Fruit fly (Drosophila melanogaster) whole organism, embryonic: Measurements from ENCODE around the gene dgt2.
A peak's percentile ranks its signal among the peaks of the same experiment; 100 is the strongest.

Experiments used
- Aef1 ChIP-seq: fragments of 200-800 bp; sonication (Bioruptor generic); IDR thresholded peaks from 3 replicates; pipeline ENCODE4 v1.3.6; 2022; ENCODE audit warnings: missing biosample characterization, missing genetic modification characterization
- Antp ChIP-seq: fragments of 200-800 bp; sonication (Bioruptor generic); optimal IDR thresholded peaks from 3 replicates; lab custom pipeline; 2016; ENCODE audit warnings: missing biosample characterization, missing genetic modification characterization
- B-H2 ChIP-seq: fragments of 200-800 bp; sonication (Bioruptor generic); optimal IDR thresholded peaks from 2 replicates; lab custom pipeline; 2018; ENCODE audit warnings: missing biosample characterization, mild to moderate bottlenecking, missing genetic modification characterization
- Bdp1 ChIP-seq: fragments of 200-800 bp; sonication (Bioruptor generic); optimal IDR thresholded peaks from 3 replicates; lab custom pipeline; 2016; ENCODE audit warnings: missing biosample characterization, missing genetic modification characterization
- CG10274 ChIP-seq: fragments of 200-800 bp; sonication (Bioruptor generic); optimal IDR thresholded peaks from 3 replicates; lab custom pipeline; 2017; ENCODE audit warnings: missing biosample characterization, mild to moderate bottlenecking, missing genetic modification characterization
- CG10431 ChIP-seq: fragments of 200-800 bp; sonication (Bioruptor generic); optimal IDR thresholded peaks from 3 replicates; lab custom pipeline; 2018; ENCODE audit warnings: missing biosample characterization, mild to moderate bottlenecking, missing genetic modification characterization
- CG10959 ChIP-seq: fragments of 200-800 bp; sonication (Bioruptor generic); IDR thresholded peaks from 2 replicates; pipeline ENCODE4 v1.3.6; 2022; ENCODE audit warnings: missing biosample characterization, missing genetic modification characterization
- CG12236 ChIP-seq: fragments of 200-800 bp; sonication (Bioruptor generic); optimal IDR thresholded peaks from 2 replicates; lab custom pipeline; 2016; ENCODE audit warnings: missing biosample characterization, missing genetic modification characterization
- CG14965 ChIP-seq: fragments of 200-800 bp; sonication (Bioruptor generic); optimal IDR thresholded peaks from 2 replicates; lab custom pipeline; 2016; ENCODE audit warnings: missing biosample characterization, missing genetic modification characterization, borderline replicate concordance
- CG15696 ChIP-seq: fragments of 200-800 bp; sonication (Bioruptor generic); optimal IDR thresholded peaks from 2 replicates; lab custom pipeline; 2019; ENCODE audit warnings: missing biosample characterization, mild to moderate bottlenecking, missing genetic modification characterization, moderate library complexity
- CG18619 ChIP-seq: fragments of 200-800 bp; sonication (Bioruptor generic); optimal IDR thresholded peaks from 3 replicates; lab custom pipeline; 2017; ENCODE audit warnings: missing biosample characterization, mild to moderate bottlenecking, missing genetic modification characterization
- CG2116 ChIP-seq: fragments of 200-800 bp; sonication (Bioruptor generic); optimal IDR thresholded peaks from 3 replicates; lab custom pipeline; 2018; ENCODE audit warnings: missing biosample characterization, mild to moderate bottlenecking, missing genetic modification characterization
- CG3065 ChIP-seq: fragments of 200-800 bp; sonication (Bioruptor generic); optimal IDR thresholded peaks from 2 replicates; lab custom pipeline; 2016; ENCODE audit warnings: missing biosample characterization, missing genetic modification characterization
- CG31224 ChIP-seq: fragments of 200-800 bp; sonication (Bioruptor generic); IDR thresholded peaks from 2 replicates; pipeline ENCODE4 v1.3.6; 2022; ENCODE audit warnings: missing biosample characterization, missing genetic modification characterization
- CG4360 ChIP-seq: fragments of 200-800 bp; sonication (Bioruptor generic); IDR thresholded peaks from 2 replicates; pipeline ENCODE4 v1.3.6; 2022; ENCODE audit warnings: missing biosample characterization, missing genetic modification characterization
- CG5953 ChIP-seq: fragments of 200-800 bp; sonication (Bioruptor generic); IDR thresholded peaks from 2 replicates; pipeline ENCODE4 v1.3.6; 2022; ENCODE audit warnings: missing biosample characterization, missing genetic modification characterization
- CG9817 ChIP-seq: fragments of 200-800 bp; sonication (Bioruptor generic); optimal IDR thresholded peaks from 2 replicates; lab custom pipeline; 2018; ENCODE audit warnings: missing biosample characterization, mild to moderate bottlenecking, missing genetic modification characterization, moderate library complexity
- CG9876 ChIP-seq: fragments of 200-800 bp; sonication (Bioruptor generic); optimal IDR thresholded peaks from 2 replicates; lab custom pipeline; 2016; ENCODE audit warnings: missing biosample characterization, missing genetic modification characterization
- CG9932 ChIP-seq: fragments of 200-800 bp; sonication (Bioruptor generic); IDR thresholded peaks from 2 replicates; pipeline ENCODE4 v1.3.6; 2022; ENCODE audit warnings: missing biosample characterization, missing genetic modification characterization
- CHES-1-like ChIP-seq: fragments of 200-800 bp; sonication (Bioruptor generic); optimal IDR thresholded peaks from 2 replicates; lab custom pipeline; 2016; ENCODE audit warnings: missing biosample characterization, missing genetic modification characterization
- CoRest ChIP-seq: fragments of 200-800 bp; sonication (Bioruptor generic); optimal IDR thresholded peaks from 3 replicates; lab custom pipeline; 2018; ENCODE audit warnings: missing biosample characterization, mild to moderate bottlenecking, missing genetic modification characterization, moderate library complexity
- Dref ChIP-seq: fragments of 200-800 bp; sonication (Bioruptor generic); IDR thresholded peaks from 2 replicates; pipeline ENCODE4 v1.3.6; 2022; ENCODE audit warnings: missing biosample characterization, missing genetic modification characterization
- Fer3 ChIP-seq: fragments of 200-800 bp; sonication (Bioruptor generic); optimal IDR thresholded peaks from 2 replicates; lab custom pipeline; 2018; ENCODE audit warnings: missing biosample characterization, mild to moderate bottlenecking, missing genetic modification characterization, moderate library complexity
- Gsc ChIP-seq: fragments of 200-800 bp; sonication (Bioruptor generic); IDR thresholded peaks from 2 replicates; pipeline ENCODE4 v1.3.6; 2022; ENCODE audit warnings: missing biosample characterization, missing genetic modification characterization
- HLH3B ChIP-seq: fragments of 200-800 bp; sonication (Bioruptor generic); IDR thresholded peaks from 2 replicates; pipeline ENCODE4 v1.3.6; 2022; ENCODE audit warnings: missing biosample characterization, missing genetic modification characterization
- HLH4C ChIP-seq: fragments of 200-800 bp; sonication (Bioruptor generic); IDR thresholded peaks from 3 replicates; pipeline ENCODE4 v1.3.6; 2022; ENCODE audit warnings: missing biosample characterization, missing genetic modification characterization; ENCODE audit not compliant: partially characterized antibody
- HmgZ ChIP-seq: fragments of 200-800 bp; sonication (Bioruptor generic); optimal IDR thresholded peaks from 2 replicates; lab custom pipeline; 2018; ENCODE audit warnings: missing biosample characterization, mild to moderate bottlenecking, missing genetic modification characterization
- Kr ChIP-seq: fragments of 200-800 bp; sonication (Bioruptor generic); optimal IDR thresholded peaks from 2 replicates; lab custom pipeline; 2017; ENCODE audit warnings: missing biosample characterization, mild to moderate bottlenecking, missing genetic modification characterization
- Mad ChIP-seq: fragments of 200-800 bp; sonication (Bioruptor generic); optimal IDR thresholded peaks from 2 replicates; lab custom pipeline; 2016; ENCODE audit warnings: missing biosample characterization, missing genetic modification characterization
- Oaz ChIP-seq: fragments of 200-800 bp; sonication (Bioruptor generic); IDR thresholded peaks from 2 replicates; pipeline ENCODE4 v1.3.6; 2022; ENCODE audit warnings: missing biosample characterization, missing genetic modification characterization
- PHDP ChIP-seq: fragments of 200-800 bp; sonication (Bioruptor generic); optimal IDR thresholded peaks from 3 replicates; lab custom pipeline; 2018; ENCODE audit warnings: missing biosample characterization, mild to moderate bottlenecking, missing genetic modification characterization, moderate library complexity
- Ssrp ChIP-seq: fragments of 200-800 bp; sonication (Bioruptor generic); optimal IDR thresholded peaks from 2 replicates; lab custom pipeline; 2018; ENCODE audit warnings: missing biosample characterization, mild to moderate bottlenecking, missing genetic modification characterization, moderate library complexity
- Trl ChIP-seq, 3 experiments: fragments of >200 bp in 2 of 3; fragments of 200-800 bp in 1 of 3; sonication (Bioruptor generic) in 1 of 3; optimal IDR thresholded peaks; 2 replicates in 1 of 3; 3 replicates in 2 of 3; lab custom pipeline; 2016 to 2017; ENCODE audit warnings: missing biosample characterization in 1 of 3, missing genetic modification characterization in 1 of 3
- az2 ChIP-seq: fragments of 200-800 bp; sonication (Bioruptor generic); optimal IDR thresholded peaks from 3 replicates; lab custom pipeline; 2016; ENCODE audit warnings: missing biosample characterization, missing genetic modification characterization
- croc ChIP-seq: fragments of 200-800 bp; sonication (Bioruptor generic); conservative IDR thresholded peaks from 3 replicates; pipeline ENCODE4 v1.3.6; 2022; ENCODE audit warnings: missing biosample characterization, missing genetic modification characterization
- danr ChIP-seq: fragments of 200-800 bp; sonication (Bioruptor generic); IDR thresholded peaks from 2 replicates; pipeline ENCODE4 v1.3.6; 2022; ENCODE audit warnings: missing biosample characterization, missing genetic modification characterization
- grau ChIP-seq: fragments of 200-800 bp; optimal IDR thresholded peaks from 3 replicates; lab custom pipeline; 2019; ENCODE audit warnings: missing biosample characterization, mild to moderate bottlenecking, missing genetic modification characterization, moderate library complexity
- h ChIP-seq: fragments of >200 bp; optimal IDR thresholded peaks from 2 replicates; lab custom pipeline; 2017
- hb ChIP-seq: fragments of 200-800 bp; sonication (Bioruptor generic); IDR thresholded peaks from 3 replicates; pipeline ENCODE4 v1.3.6; 2022; ENCODE audit warnings: missing biosample characterization, missing genetic modification characterization; ENCODE audit not compliant: partially characterized antibody
- insv ChIP-seq, 2 experiments: fragments of 200-800 bp; sonication (Bioruptor generic); optimal IDR thresholded peaks; 3 replicates each; lab custom pipeline; 2016 to 2018; ENCODE audit warnings: missing biosample characterization in 2 of 2, missing genetic modification characterization in 2 of 2
- nerfin-1 ChIP-seq: fragments of 200-800 bp; sonication (Bioruptor generic); optimal IDR thresholded peaks from 3 replicates; lab custom pipeline; 2019; ENCODE audit warnings: missing biosample characterization, mild to moderate bottlenecking, missing genetic modification characterization, moderate library complexity
- oc ChIP-seq: fragments of 200-800 bp; sonication (Bioruptor generic); optimal IDR thresholded peaks from 2 replicates; lab custom pipeline; 2018; ENCODE audit warnings: missing biosample characterization, mild to moderate bottlenecking, missing genetic modification characterization, moderate library complexity
- peb ChIP-seq: fragments of 200-800 bp; sonication (Bioruptor generic); IDR thresholded peaks from 2 replicates; pipeline ENCODE4 v1.3.6; 2022; ENCODE audit warnings: missing biosample characterization, missing genetic modification characterization
- pfk ChIP-seq: fragments of 200-800 bp; sonication (Bioruptor generic); optimal IDR thresholded peaks from 2 replicates; lab custom pipeline; 2018; ENCODE audit warnings: missing biosample characterization, mild to moderate bottlenecking, missing genetic modification characterization, moderate library complexity
- pros ChIP-seq: fragments of 200-800 bp; sonication (Bioruptor generic); optimal IDR thresholded peaks from 3 replicates; lab custom pipeline; 2019; ENCODE audit warnings: missing biosample characterization, mild to moderate bottlenecking, missing genetic modification characterization, moderate library complexity
- sim ChIP-seq: fragments of 200-800 bp; sonication (Bioruptor generic); IDR thresholded peaks from 2 replicates; pipeline ENCODE4 v1.3.6; 2022; ENCODE audit warnings: missing biosample characterization, missing genetic modification characterization
- so ChIP-seq: fragments of 200-800 bp; sonication (Bioruptor generic); IDR thresholded peaks from 3 replicates; pipeline ENCODE4 v1.3.6; 2022; ENCODE audit warnings: missing biosample characterization, missing genetic modification characterization
- sr ChIP-seq: fragments of 200-800 bp; sonication (Bioruptor generic); IDR thresholded peaks from 3 replicates; pipeline ENCODE4 v1.3.6; 2022; ENCODE audit warnings: missing biosample characterization, missing genetic modification characterization
- stwl ChIP-seq: fragments of 200-800 bp; sonication (Bioruptor generic); optimal IDR thresholded peaks from 3 replicates; lab custom pipeline; 2018; ENCODE audit warnings: missing biosample characterization, mild to moderate bottlenecking, missing genetic modification characterization, moderate library complexity
- ttk ChIP-seq: fragments of 200-800 bp; sonication (Bioruptor generic); IDR thresholded peaks from 2 replicates; pipeline ENCODE4 v2.1.2; 2022; ENCODE audit warnings: missing biosample characterization, missing genetic modification characterization
- tx ChIP-seq: fragments of 200-800 bp; sonication (Bioruptor generic); optimal IDR thresholded peaks from 2 replicates; lab custom pipeline; 2016; ENCODE audit warnings: missing biosample characterization, missing genetic modification characterization

dgt2 gene

DNA sequence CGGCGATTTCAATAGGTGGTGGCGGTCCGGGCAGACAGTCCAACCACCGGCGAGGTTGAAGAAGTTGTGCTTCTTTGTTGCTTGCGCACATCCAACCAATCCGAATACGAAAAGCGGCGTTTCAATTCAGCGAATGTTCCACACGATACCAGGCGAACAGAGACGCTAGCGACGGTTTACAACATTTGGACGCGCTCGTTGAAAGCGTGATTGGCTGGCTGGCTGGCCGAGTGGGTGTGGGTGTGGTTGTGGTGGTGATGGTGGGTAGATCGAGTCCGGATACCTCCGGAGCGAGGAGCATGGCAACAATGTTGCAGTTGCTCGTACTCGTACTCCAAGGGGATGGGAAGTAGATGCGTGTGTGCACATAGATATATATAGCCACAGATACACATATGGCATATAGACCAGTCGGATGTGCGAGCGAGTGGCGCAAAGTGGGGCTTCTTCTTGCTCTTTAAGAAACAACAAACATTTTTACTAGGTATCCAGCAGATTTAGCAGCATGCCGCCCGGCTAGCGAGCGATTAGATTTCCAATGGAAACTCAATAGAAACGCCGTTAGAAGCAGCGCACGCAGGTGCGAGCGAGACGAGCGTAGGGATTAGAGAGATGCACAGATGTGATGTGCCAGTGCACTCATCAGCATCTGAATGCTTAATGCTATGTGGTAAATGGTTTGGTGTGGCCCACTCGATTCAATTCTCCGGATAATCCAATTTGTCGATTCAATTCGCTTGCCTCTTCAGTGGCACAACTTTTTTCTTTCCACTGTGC is 20.6 kb downstream of the dgt2 start (continued):
- TF ChIP-seq pros (GFP tag; lab: Kevin White, UChicago) (peak; percentile 99), CoRest (peak; percentile 10), CG9876 (no peak), Ssrp (tag; lab: Kevin White, UChicago) (no peak), grau (tag; lab: Kevin White, UChicago) (no peak), tx (no peak), CG18619 (GFP tag; lab: Kevin White, UChicago) (no peak), CG9817 (tag; lab: Kevin White, UChicago) (no peak), so (GFP tag; lab: Robert Waterston, UW) (no peak), Mad (GFP tag; lab: Kevin White, UChicago) (no peak), croc (GFP tag; lab: Robert Waterston, UW) (no peak), Kr (peak; percentile 13), Oaz (GFP tag; lab: Robert Waterston, UW) (no peak), CHES-1-like (GFP tag; lab: Kevin White, UChicago) (no peak), sim (GFP tag; lab: Robert Waterston, UW) (no peak), CG10431 (peak; percentile 19), Bdp1 (no peak), Antp (GFP tag; lab: Kevin White, UChicago) (no peak), Gsc (GFP tag; lab: Robert Waterston, UW) (no peak), Aef1 (GFP tag; lab: Robert Waterston, UW) (no peak), sr (GFP tag; lab: Robert Waterston, UW) (no peak), CG4360 (GFP tag; lab: Robert Waterston, UW) (no peak), ttk (GFP tag; lab: Robert Waterston, UW) (no peak), HLH4C (GFP tag; lab: Robert Waterston, UW) (no peak), pfk (GFP tag; lab: Kevin White, UChicago) (peak; percentile 68), az2 (GFP tag; lab: Kevin White, UChicago) (no peak), CG10274 (no peak), CG31224 (GFP tag; lab: Robert Waterston, UW) (no peak), hb (no peak), CG2116 (GFP tag; lab: Kevin White, UChicago) (no peak), CG10959 (GFP tag; lab: Robert Waterston, UW) (no peak), Fer3 (no peak), insv (GFP tag; optimal IDR thresholded peaks at IDR 0.05; lab: Kevin White, UChicago) (no peak), CG3065 (GFP tag; lab: Kevin White, UChicago) (no peak), PHDP (no peak), stwl (peak; percentile 7), CG12236 (GFP tag; lab: Kevin White, UChicago) (no peak), HmgZ (tag; lab: Kevin White, UChicago) (peak; percentile 76), Trl (optimal IDR thresholded peaks at IDR 0.05; lab: Kevin White, UChicago) (peak; percentile 6 to 48), Trl (GFP tag; optimal IDR thresholded peaks at IDR 0.05; lab: Kevin White, UChicago) (peak; percentile 6), HLH3B (GFP tag; lab: Robert Waterston, UW) (no peak), CG9932 (GFP tag; lab: Robert Waterston, UW) (no peak), danr (GFP tag; lab: Robert Waterston, UW) (no peak), B-H2 (GFP tag; lab: Kevin White, UChicago) (peak; percentile 60), CG14965 (GFP tag; lab: Kevin White, UChicago) (no peak), h (lab: Kevin White, UChicago) (no peak), CG15696 (tag; lab: Kevin White, UChicago) (no peak), peb (GFP tag; lab: Robert Waterston, UW) (no peak), Dref (no peak), oc (tag; lab: Kevin White, UChicago) (peak; percentile 99), CG5953 (no peak), nerfin-1 (no peak)
